Worm (Caenorhabditis elegans) whole organism, L1 larva: ENCODE data around the gene F14B8.5.

Experiments
- F16B12.6 ChIP-seq: fragments of 150-350 bp; optimal IDR thresholded peaks from 2 replicates; lab custom pipeline; 2014; ENCODE audit warnings: missing biosample characterization, missing genetic modification characterization
- Y116A8C.19 ChIP-seq: sonication (generic microtip); optimal IDR thresholded peaks from 2 replicates; lab custom pipeline; 2016; ENCODE audit warnings: missing compliant biosample characterization, missing genetic modification characterization, borderline replicate concordance
- aha-1 ChIP-seq: fragments of 150-350 bp; optimal IDR thresholded peaks from 2 replicates; lab custom pipeline; 2014; ENCODE audit warnings: missing biosample characterization, missing genetic modification characterization
- aly-2 ChIP-seq: fragments of 150-350 bp; optimal IDR thresholded peaks from 2 replicates; lab custom pipeline; 2014; ENCODE audit warnings: missing biosample characterization, missing genetic modification characterization
- blmp-1 ChIP-seq: fragments of 150-350 bp; optimal IDR thresholded peaks from 2 replicates; lab custom pipeline; 2014; ENCODE audit warnings: missing biosample characterization, missing genetic modification characterization
- ceh-8 ChIP-seq: fragments of 200-800 bp; sonication (Bioruptor generic); optimal IDR thresholded peaks from 2 replicates; lab custom pipeline; 2018; ENCODE audit warnings: mild to moderate bottlenecking, missing genetic modification characterization, moderate library complexity, missing compliant biosample characterization
- ceh-82 ChIP-seq, 3 experiments: fragments of 150-350 bp in 1 of 3; sonication (generic microtip) in 2 of 3; optimal IDR thresholded peaks; 2 replicates each; lab custom pipeline; 2014 to 2017; ENCODE audit warnings: missing biosample characterization in 3 of 3, missing genetic modification characterization in 3 of 3
- ces-1 ChIP-seq: fragments of 150-350 bp; optimal IDR thresholded peaks from 2 replicates; lab custom pipeline; 2014; ENCODE audit warnings: missing biosample characterization, missing genetic modification reagents, missing genetic modification characterization
- dpl-1 ChIP-seq, 3 experiments: fragments of 150-350 bp in 2 of 3; sonication (generic microtip) in 1 of 3; optimal IDR thresholded peaks; 2 replicates each; lab custom pipeline; 2014 to 2017; ENCODE audit warnings: missing biosample characterization in 3 of 3, missing genetic modification characterization in 3 of 3, missing genetic modification reagents in 3 of 3
- dsc-1 ChIP-seq: sonication (generic microtip); optimal IDR thresholded peaks from 2 replicates; lab custom pipeline; 2016; ENCODE audit warnings: mild to moderate bottlenecking, missing genetic modification characterization, missing compliant biosample characterization
- efl-1 ChIP-seq, 4 experiments: fragments of 150-350 bp; optimal IDR thresholded peaks in 3 of 4; peaks in 1 of 4; 1 replicate in 1 of 4; 2 replicates in 3 of 4; lab custom pipeline; 2014; ENCODE audit warnings: missing biosample characterization in 2 of 4, missing genetic modification characterization in 2 of 4, missing genetic modification reagents in 2 of 4
- efl-3 ChIP-seq: fragments of 200-800 bp; sonication (Bioruptor generic); optimal IDR thresholded peaks from 2 replicates; lab custom pipeline; 2018; ENCODE audit warnings: mild to moderate bottlenecking, missing genetic modification characterization, missing compliant biosample characterization
- elt-2 ChIP-seq: sonication (generic microtip); optimal IDR thresholded peaks from 2 replicates; lab custom pipeline; 2016; ENCODE audit warnings: missing genetic modification characterization, mild to moderate bottlenecking, inconsistent platforms, missing compliant biosample characterization, missing genetic modification reagents
- fkh-4 ChIP-seq: sonication (generic microtip); optimal IDR thresholded peaks from 2 replicates; lab custom pipeline; 2016; ENCODE audit warnings: missing compliant biosample characterization, missing genetic modification characterization, borderline replicate concordance
- fkh-8 ChIP-seq: sonication (generic microtip); optimal IDR thresholded peaks from 2 replicates; lab custom pipeline; 2016; ENCODE audit warnings: mild to moderate bottlenecking, missing genetic modification characterization, missing compliant biosample characterization
- irx-1 ChIP-seq: sonication (generic microtip); optimal IDR thresholded peaks from 2 replicates; lab custom pipeline; 2016; ENCODE audit warnings: missing genetic modification characterization, missing compliant biosample characterization
- jun-1 ChIP-seq: fragments of 150-350 bp; optimal IDR thresholded peaks from 2 replicates; lab custom pipeline; 2014; ENCODE audit warnings: missing biosample characterization, missing genetic modification reagents, missing genetic modification characterization
- lin-13 ChIP-seq: fragments of 150-350 bp; optimal IDR thresholded peaks from 2 replicates; lab custom pipeline; 2014; ENCODE audit warnings: missing biosample characterization, missing genetic modification reagents, missing genetic modification characterization
- lin-14 ChIP-seq: fragments of 200-800 bp; sonication (Bioruptor generic); optimal IDR thresholded peaks from 2 replicates; lab custom pipeline; 2018; ENCODE audit warnings: mild to moderate bottlenecking, missing genetic modification characterization, moderate library complexity, missing compliant biosample characterization
- nhr-19 ChIP-seq: fragments of 200-800 bp; sonication (Bioruptor generic); conservative IDR thresholded peaks from 2 replicates; pipeline ENCODE4 v1.3.6; 2022; ENCODE audit warnings: missing genetic modification characterization, missing compliant biosample characterization
- nhr-20 ChIP-seq: sonication (generic microtip); optimal IDR thresholded peaks from 2 replicates; lab custom pipeline; 2016; ENCODE audit warnings: mild to moderate bottlenecking, missing genetic modification characterization, missing compliant biosample characterization
- nhr-71 ChIP-seq: sonication (generic microtip); optimal IDR thresholded peaks from 2 replicates; lab custom pipeline; 2016; ENCODE audit warnings: mild to moderate bottlenecking, missing genetic modification characterization, moderate library complexity, missing compliant biosample characterization
- nhr-85 ChIP-seq: sonication (generic microtip); peaks from one replicate; lab custom pipeline; 2016; ENCODE audit warnings: missing genetic modification characterization, inconsistent platforms, missing compliant biosample characterization
- pag-3 ChIP-seq: sonication (generic microtip); optimal IDR thresholded peaks from 2 replicates; lab custom pipeline; 2017; ENCODE audit warnings: missing genetic modification characterization, mild to moderate bottlenecking, missing compliant biosample characterization, antibody characterized with exemption, borderline replicate concordance; ENCODE audit not compliant: insufficient read depth
- pax-3 ChIP-seq: fragments of 200-800 bp; sonication (Bioruptor generic); optimal IDR thresholded peaks from 2 replicates; lab custom pipeline; 2018; ENCODE audit warnings: mild to moderate bottlenecking, missing genetic modification characterization, moderate library complexity, missing compliant biosample characterization
- rnt-1 ChIP-seq: sonication (generic microtip); optimal IDR thresholded peaks from 2 replicates; lab custom pipeline; 2016; ENCODE audit warnings: mild to moderate bottlenecking, missing genetic modification characterization, moderate library complexity, missing compliant biosample characterization
- snu-23 ChIP-seq: sonication (generic microtip); optimal IDR thresholded peaks from 2 replicates; lab custom pipeline; 2016; ENCODE audit warnings: missing genetic modification characterization, missing compliant biosample characterization
- sox-4 ChIP-seq: sonication (generic microtip); optimal IDR thresholded peaks from 2 replicates; lab custom pipeline; 2016; ENCODE audit warnings: missing genetic modification characterization, missing compliant biosample characterization
- sptf-1 ChIP-seq: fragments of 150-350 bp; optimal IDR thresholded peaks from 2 replicates; lab custom pipeline; 2014; ENCODE audit warnings: missing biosample characterization, missing genetic modification characterization
- sup-37 ChIP-seq: fragments of 200-800 bp; sonication (Bioruptor generic); optimal IDR thresholded peaks from 2 replicates; lab custom pipeline; 2018; ENCODE audit warnings: mild to moderate bottlenecking, missing genetic modification characterization, missing compliant biosample characterization
- unc-130 ChIP-seq: fragments of 150-350 bp; optimal IDR thresholded peaks from 2 replicates; lab custom pipeline; 2017; ENCODE audit warnings: missing biosample characterization, missing genetic modification characterization, inconsistent platforms
- unc-98 ChIP-seq: fragments of 200-800 bp; sonication (Bioruptor generic); IDR thresholded peaks from 2 replicates; pipeline ENCODE4 v1.3.6; 2022; ENCODE audit warnings: missing genetic modification characterization, missing compliant biosample characterization

The F14B8.5 gene

ce11 chrX:6928578-6928977 is at the start of gene F14B8.5:
TSS of gene F14B8.5 (minus strand) at chrX:6928704.
- peak; percentile 48 for TF ChIP-seq elt-2 (tag; lab: Kevin White, UChicago)
- no peak for TF ChIP-seq sox-4 (tag; lab: Kevin White, UChicago)
- peak; percentile 33 for TF ChIP-seq nhr-85 (tag; lab: Kevin White, UChicago)
- no peak for TF ChIP-seq unc-98 (GFP tag; lab: Robert Waterston, UW)

ce11 chrX:6971301-6971700 is 42.8 kb upstream of the F14B8.5 start:
- TF ChIP-seq efl-1 (optimal IDR thresholded peaks at IDR 0.05; lab: Kevin White, UChicago) (no peak), efl-1 (GFP tag; optimal IDR thresholded peaks at IDR 0.05 in 1 of 2; lab: Kevin White, UChicago) (peak in 1 of 2 experiments; percentile 83), pag-3 (tag; lab: Kevin White, UChicago) (no peak), ceh-82 (tag; optimal IDR thresholded peaks at IDR 0.05; lab: Kevin White, UChicago) (peak in 1 of 3 experiments; percentile 19), lin-14 (GFP tag; lab: Kevin White, UChicago) (peak; percentile 69), lin-13 (GFP tag; lab: Kevin White, UChicago) (no peak)
- TF ChIP-seq, all 84 proteins: peak for 3

DNA sequence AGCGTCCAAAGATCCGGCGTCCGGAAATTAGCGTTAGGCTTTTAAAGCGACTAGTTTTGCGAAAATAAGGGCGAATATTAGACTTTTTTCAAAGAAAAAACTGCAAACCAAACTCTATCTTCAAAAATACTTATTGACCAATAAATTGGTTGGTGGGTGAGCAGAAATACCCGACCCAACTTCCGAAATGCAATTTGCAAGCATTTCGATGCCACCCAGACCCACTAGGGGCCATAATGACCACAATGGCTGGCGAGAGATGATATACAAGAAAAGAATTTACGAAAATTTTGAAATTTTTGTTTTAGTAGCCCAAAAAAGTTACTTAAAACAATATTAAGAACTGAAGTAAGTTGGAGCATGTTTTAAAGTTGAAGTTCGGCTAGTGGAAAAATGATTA is 41.6 kb upstream of the F14B8.5 start:
- TF ChIP-seq ceh-8 (GFP tag; lab: Kevin White, UChicago) = no peak
- TF ChIP-seq fkh-8 = no peak
- TF ChIP-seq lin-14 (GFP tag; lab: Kevin White, UChicago) = peak; percentile 30
- no peak for TF ChIP-seq efl-3
- no peak for TF ChIP-seq nhr-71 (tag; lab: Kevin White, UChicago)
- TF ChIP-seq, all 84 proteins: peak for 1

DNA sequence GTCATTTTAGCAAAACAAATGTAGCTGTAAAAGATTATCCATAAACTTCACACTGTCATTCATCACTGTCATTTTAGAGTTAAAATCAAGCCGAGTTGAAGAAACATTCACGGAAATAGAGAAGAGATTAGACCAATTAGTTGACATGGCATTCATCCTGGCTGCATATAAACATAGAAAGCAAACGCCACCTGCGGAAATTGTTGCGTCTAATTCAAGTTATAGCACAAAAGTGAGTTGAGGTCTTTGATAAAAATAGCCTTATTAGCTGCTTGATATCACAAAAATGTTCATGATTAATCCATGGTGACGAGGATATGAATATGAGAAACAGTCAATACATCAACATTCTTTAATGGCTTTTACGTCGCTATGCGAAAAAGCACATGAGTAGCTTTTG is 40.0 kb upstream of the F14B8.5 start:
- TF ChIP-seq pax-3 = peak; percentile 32
- peak; percentile 40 for TF ChIP-seq fkh-8
- TF ChIP-seq efl-1 (optimal IDR thresholded peaks at IDR 0.05; lab: Kevin White, UChicago) = no peak
- peak in 1 of 2 experiments; percentile 49 for TF ChIP-seq efl-1 (GFP tag; optimal IDR thresholded peaks at IDR 0.05 in 1 of 2; lab: Kevin White, UChicago)
- TF ChIP-seq dsc-1 (tag; lab: Kevin White, UChicago) = peak; percentile 90
- no peak for TF ChIP-seq aha-1 (tag; lab: Kevin White, UChicago)

- no peak for TF ChIP-seq blmp-1 (tag; lab: Kevin White, UChicago)
Measured at ce11 chrX:6967057-6967456, 38.6 kb upstream of the F14B8.5 start, which contains the start of gene F01E11.3. TSS of gene F01E11.3 (plus strand) at chrX:6967357.

DNA sequence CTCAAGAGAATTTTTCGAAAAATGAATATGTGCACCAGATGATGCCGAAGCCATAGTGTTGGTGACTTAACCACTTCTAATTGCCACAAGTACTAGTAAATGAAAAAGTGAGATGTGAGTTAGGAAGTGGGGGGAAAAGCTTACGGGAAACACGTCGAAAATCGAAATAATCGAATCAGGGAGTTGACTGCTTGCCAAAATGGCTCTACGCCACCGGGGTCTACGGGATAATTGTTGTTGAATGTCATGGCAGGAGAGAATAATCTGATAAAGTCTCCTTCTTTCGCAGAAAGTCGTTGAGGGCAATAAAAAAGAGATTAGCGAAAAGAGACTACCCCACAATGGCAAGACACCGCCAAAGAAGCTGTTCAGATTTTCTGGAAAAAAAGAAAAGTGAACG is 35.3 kb upstream of the F14B8.5 start:
- TF ChIP-seq lin-14 (GFP tag; lab: Kevin White, UChicago) (peak; percentile 21), ces-1 (no peak), sox-4 (tag; lab: Kevin White, UChicago) (no peak), sptf-1 (no peak), aly-2 (tag; lab: Kevin White, UChicago) (no peak), F16B12.6 (no peak), jun-1 (tag; lab: Kevin White, UChicago) (no peak), snu-23 (GFP tag; lab: Kevin White, UChicago) (no peak)

ce11 chrX:6962347-6962746 is 33.8 kb upstream of the F14B8.5 start:
- TF ChIP-seq nhr-19 (GFP tag; lab: Robert Waterston, UW) (no peak), aha-1 (tag; lab: Kevin White, UChicago) (no peak), rnt-1 (peak; percentile 17), irx-1 (tag; lab: Kevin White, UChicago) (no peak), lin-14 (GFP tag; lab: Kevin White, UChicago) (peak; percentile 49)

- TF ChIP-seq lin-14 (GFP tag; lab: Kevin White, UChicago) (peak; percentile 56), efl-3 (no peak), unc-130 (tag; lab: Kevin White, UChicago) (peak; percentile 47), dpl-1 (GFP tag; optimal IDR thresholded peaks at IDR 0.05; lab: Kevin White, UChicago) (no peak), fkh-4 (tag; lab: Kevin White, UChicago) (no peak), nhr-71 (tag; lab: Kevin White, UChicago) (peak; percentile 6), Y116A8C.19 (tag; lab: Kevin White, UChicago) (no peak), sup-37 (no peak), nhr-20 (tag; lab: Kevin White, UChicago) (no peak), rnt-1 (peak; percentile 15)
Measured at ce11 chrX:6959534-6959933, 31.0 kb upstream of the F14B8.5 start.
